Fruit fly (Drosophila melanogaster) whole organism, wandering third instar larva: ENCODE data around the gene wfs1.

Source experiments
- Abd-B ChIP-seq: fragments of >200 bp; optimal IDR thresholded peaks from 2 replicates; lab custom pipeline; 2017; ENCODE audit warnings: missing biosample characterization, missing genetic modification characterization
- CG32264 ChIP-seq: fragments of 200-800 bp; sonication (Bioruptor generic); optimal IDR thresholded peaks from 2 replicates; lab custom pipeline; 2016; ENCODE audit warnings: missing biosample characterization, missing genetic modification characterization
- CG9705 ChIP-seq: fragments of 200-800 bp; sonication (Bioruptor generic); optimal IDR thresholded peaks from 2 replicates; lab custom pipeline; 2018; ENCODE audit warnings: missing biosample characterization, mild to moderate bottlenecking, missing genetic modification characterization
- Hr83 ChIP-seq: fragments of 200-300 bp; sonication (Bioruptor generic); optimal IDR thresholded peaks from 2 replicates; lab custom pipeline; 2016; ENCODE audit warnings: missing biosample characterization, mild to moderate bottlenecking, missing genetic modification characterization, moderate library complexity; ENCODE audit not compliant: poor library complexity, severe bottlenecking
- usp ChIP-seq: fragments of >200 bp; optimal IDR thresholded peaks from 2 replicates; lab custom pipeline; 2017; ENCODE audit warnings: missing biosample characterization, missing genetic modification characterization

- TF ChIP-seq CG9705 (GFP tag; lab: Kevin White, UChicago) = no peak
- no peak for TF ChIP-seq usp (GFP tag; lab: Kevin White, UChicago)
- no peak for TF ChIP-seq CG32264
- no peak for TF ChIP-seq Abd-B
- TF ChIP-seq Hr83 (GFP tag; lab: Kevin White, UChicago) = no peak
Measured at dm6 chr3R:22638604-22639238, 51.5 kb downstream of the wfs1 start.
